Worm (Caenorhabditis elegans): ENCODE data around the gene C16C8.20.

Gene C16C8.20

ce11 chrII:3446647-3447046, at the start of gene C16C8.20, which contains the start of gene gldi-6:
TSS of gene C16C8.20 (plus strand) at chrII:3446947.
TSS of gene gldi-6 (plus strand) at chrII:3446947.
- TF ChIP-seq F49E8.2 (tag; optimal IDR thresholded peaks at IDR 0.05; ENCODE audit: insufficient read depth), result no peak
- no peak for TF ChIP-seq xnd-1 (tag; optimal IDR thresholded peaks at IDR 0.05)
- TF ChIP-seq attf-3 (GFP tag; conservative IDR thresholded peaks at IDR 0.05), result no peak
- TF ChIP-seq nfya-2 (GFP tag; IDR thresholded peaks at IDR 0.05), result no peak
- TF ChIP-seq lir-1 (GFP tag; conservative IDR thresholded peaks at IDR 0.05), result no peak
- TF ChIP-seq nhr-179 (tag; optimal IDR thresholded peaks at IDR 0.05), result no peak
- TF ChIP-seq C06A6.2 (GFP tag; conservative IDR thresholded peaks at IDR 0.05), result no peak
- no peak for TF ChIP-seq hsf-1 (GFP tag; IDR thresholded peaks at IDR 0.05)
- TF ChIP-seq ekl-4 (GFP tag; IDR thresholded peaks at IDR 0.05), result no peak
- TF ChIP-seq lin-26 (GFP tag; IDR thresholded peaks at IDR 0.05), result no peak
- TF ChIP-seq nfyb-1 (GFP tag; IDR thresholded peaks at IDR 0.05), result no peak

- no peak for TF ChIP-seq ccch-3 (GFP tag; optimal IDR thresholded peaks at IDR 0.05)
- TF ChIP-seq F49E8.2 (tag; optimal IDR thresholded peaks at IDR 0.05; ENCODE audit: insufficient read depth), result no peak
- no peak for TF ChIP-seq D2030.7 (GFP tag; IDR thresholded peaks at IDR 0.05)
- TF ChIP-seq dpff-1 (tag; optimal IDR thresholded peaks at IDR 0.05), result no peak
- TF ChIP-seq unc-130 (GFP tag; optimal IDR thresholded peaks at IDR 0.05), result no peak
- TF ChIP-seq egl-44 (GFP tag; IDR thresholded peaks at IDR 0.05), result no peak
- TF ChIP-seq lin-35 (GFP tag; optimal IDR thresholded peaks at IDR 0.05), result no peak
- no peak for TF ChIP-seq let-526 (GFP tag; IDR thresholded peaks at IDR 0.05)
- TF ChIP-seq attf-3 (GFP tag; conservative IDR thresholded peaks at IDR 0.05), result no peak
- TF ChIP-seq zfh-2 (GFP tag; conservative IDR thresholded peaks at IDR 0.05), result no peak
- no peak for TF ChIP-seq F23B12.7 (tag; optimal IDR thresholded peaks at IDR 0.05; ENCODE audit: insufficient read depth)
- no peak for TF ChIP-seq F57C9.4 (tag; optimal IDR thresholded peaks at IDR 0.05)
- TF ChIP-seq nfya-2 (GFP tag; IDR thresholded peaks at IDR 0.05), result no peak
- TF ChIP-seq C06A6.2 (GFP tag; conservative IDR thresholded peaks at IDR 0.05), result no peak
- TF ChIP-seq snpc-4 (GFP tag; optimal IDR thresholded peaks at IDR 0.05), result no peak
- TF ChIP-seq snpc-4 (tag; optimal IDR thresholded peaks at IDR 0.05), result no peak
- TF ChIP-seq mxl-1 (tag; optimal IDR thresholded peaks at IDR 0.05), result no peak
Observed at ce11 chrII:3399212-3399611, 47.5 kb upstream of the C16C8.20 start, which contains the start of gene nep-9. TSS of gene nep-9 (minus strand) at chrII:3399312.

ce11 chrII:3402854-3403253, 43.9 kb upstream of the C16C8.20 start, which contains the start of gene nep-10:
TSS of gene nep-10 (minus strand) at chrII:3402954.
- no peak for TF ChIP-seq let-526 (GFP tag; IDR thresholded peaks at IDR 0.05)
- TF ChIP-seq C17E4.6 (GFP tag; IDR thresholded peaks at IDR 0.05), result no peak
- no peak for TF ChIP-seq B0261.1 (tag; optimal IDR thresholded peaks at IDR 0.05)

DNA sequence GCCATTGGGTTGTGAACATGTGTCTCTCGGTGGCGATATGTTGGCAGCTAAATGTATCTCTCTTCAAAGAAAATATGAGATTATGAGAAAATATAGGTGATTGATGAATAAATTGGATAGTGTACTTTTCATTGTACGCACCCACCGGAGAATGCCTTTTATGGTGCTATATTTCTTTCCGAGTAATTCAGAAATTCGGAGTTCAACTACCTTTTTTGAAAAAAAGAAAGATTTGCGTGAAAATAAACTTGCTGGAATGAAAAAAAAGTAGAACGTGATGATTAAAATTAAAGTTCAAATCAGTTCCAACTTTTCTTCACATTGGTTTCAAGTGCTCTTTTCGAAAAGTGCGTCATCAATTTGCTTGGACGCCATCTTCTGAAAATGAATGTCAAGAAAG, 43.2 kb upstream of the C16C8.20 start, which contains the start of gene nep-8:
Gene nep-8 (plus strand): TSS at position 301 of the 400 bp plus-strand sequence.
- TF ChIP-seq mcd-1 (GFP tag; IDR thresholded peaks at IDR 0.05), result no peak
- TF ChIP-seq snpc-3.4 (tag; optimal IDR thresholded peaks at IDR 0.05), result no peak
- no peak for TF ChIP-seq unc-62 (GFP tag; optimal IDR thresholded peaks at IDR 0.05)

- no peak for TF ChIP-seq fkh-3 (tag; optimal IDR thresholded peaks at IDR 0.05)
- no peak for TF ChIP-seq B0261.1 (tag; optimal IDR thresholded peaks at IDR 0.05)
- peak; percentile 67; the same call in 1 of the 2 replicates for TF ChIP-seq aptf-2 (GFP tag; conservative IDR thresholded peaks at IDR 0.05)
Observed at ce11 chrII:3414383-3414910, 32.3 kb upstream of the C16C8.20 start, which contains the start of the genes F18A12.7 and F18A12.2. TSS of gene F18A12.7 (minus strand) at chrII:3414483. TSS of gene F18A12.2 (plus strand) at chrII:3414860.

Measured in whole organism, young adult.